Worm (Caenorhabditis elegans) whole organism, young adult: ENCODE measurements around the gene Y43F8B.3.

Experiments
- B0336.3 ChIP-seq: fragments of 200-800 bp; sonication (Bioruptor generic); IDR thresholded peaks from 2 replicates; pipeline ENCODE4 v1.3.6; 2022; ENCODE audit warnings: missing genetic modification characterization, missing compliant biosample characterization
- C17E4.6 ChIP-seq: fragments of 200-800 bp; sonication (Bioruptor generic); IDR thresholded peaks from 2 replicates; pipeline ENCODE4 v1.3.6; 2022; ENCODE audit warnings: missing genetic modification reagents, missing genetic modification characterization, missing compliant biosample characterization
- D2030.7 ChIP-seq: fragments of 200-800 bp; sonication (Bioruptor generic); IDR thresholded peaks from 2 replicates; pipeline ENCODE4 v1.3.6; 2022; ENCODE audit warnings: missing genetic modification reagents, missing genetic modification characterization, missing compliant biosample characterization
- F10E7.11 ChIP-seq: sonication (generic microtip); optimal IDR thresholded peaks from 2 replicates; lab custom pipeline; 2017; ENCODE audit warnings: mild to moderate bottlenecking, missing genetic modification characterization, moderate library complexity, missing compliant biosample characterization
- F37B4.10 ChIP-seq: fragments of 200-800 bp; sonication (Bioruptor generic); IDR thresholded peaks from 2 replicates; pipeline ENCODE4 v1.3.6; 2022; ENCODE audit warnings: missing genetic modification characterization, missing compliant biosample characterization
- F55B11.4 ChIP-seq: sonication (generic microtip); optimal IDR thresholded peaks from 2 replicates; lab custom pipeline; 2016; ENCODE audit warnings: missing compliant biosample characterization, missing genetic modification characterization, borderline replicate concordance; ENCODE audit not compliant: insufficient read depth
- F57A8.1 ChIP-seq: fragments of 200-800 bp; sonication (Bioruptor generic); optimal IDR thresholded peaks from 2 replicates; lab custom pipeline; 2018; ENCODE audit warnings: mild to moderate bottlenecking, missing genetic modification characterization, moderate library complexity, missing compliant biosample characterization
- Y56A3A.18 ChIP-seq: fragments of 200-800 bp; sonication (Bioruptor generic); IDR thresholded peaks from 2 replicates; pipeline ENCODE4 v1.3.6; 2022; ENCODE audit warnings: missing genetic modification reagents, missing genetic modification characterization, missing compliant biosample characterization
- Y79H2A.3 ChIP-seq: fragments of 200-800 bp; sonication (Bioruptor generic); conservative IDR thresholded peaks from 2 replicates; pipeline ENCODE4 v1.3.6; 2022; ENCODE audit warnings: missing genetic modification reagents, missing genetic modification characterization, missing compliant biosample characterization
- ZK185.1 ChIP-seq: sonication (generic microtip); optimal IDR thresholded peaks from 2 replicates; lab custom pipeline; 2016; ENCODE audit warnings: mild to moderate bottlenecking, missing genetic modification characterization, missing compliant biosample characterization; ENCODE audit not compliant: poor library complexity, severe bottlenecking
- aptf-2 ChIP-seq: fragments of 200-800 bp; sonication (Bioruptor generic); conservative IDR thresholded peaks from 2 replicates; pipeline ENCODE4 v1.3.6; 2022; ENCODE audit warnings: missing genetic modification reagents, missing genetic modification characterization, missing compliant biosample characterization
- aptf-3 ChIP-seq: fragments of 200-800 bp; sonication (Bioruptor generic); IDR thresholded peaks from 2 replicates; pipeline ENCODE4 v1.3.6; 2022; ENCODE audit warnings: missing genetic modification characterization, missing compliant biosample characterization
- atf-7 ChIP-seq: sonication (generic microtip); optimal IDR thresholded peaks from 2 replicates; lab custom pipeline; 2017; ENCODE audit warnings: mild to moderate bottlenecking, missing genetic modification characterization, missing compliant biosample characterization
- bed-2 ChIP-seq: fragments of 200-800 bp; sonication (Bioruptor generic); IDR thresholded peaks from 2 replicates; pipeline ENCODE4 v1.3.6; 2022; ENCODE audit warnings: missing genetic modification reagents, missing genetic modification characterization, missing compliant biosample characterization
- cebp-1 ChIP-seq, 2 experiments: fragments of 200-800 bp in 1 of 2; sonication (Bioruptor generic) in 1 of 2; sonication (generic microtip) in 1 of 2; IDR thresholded peaks in 1 of 2; optimal IDR thresholded peaks in 1 of 2; 2 replicates each; pipeline versions ENCODE4 v1.3.6 to Lab custom; 2017 to 2022; ENCODE audit warnings: missing compliant biosample characterization in 2 of 2, missing genetic modification characterization in 2 of 2, mild to moderate bottlenecking in 1 of 2, missing genetic modification reagents in 1 of 2, moderate library complexity in 1 of 2
- cebp-2 ChIP-seq: fragments of 200-800 bp; sonication (Bioruptor generic); IDR thresholded peaks from 2 replicates; pipeline ENCODE4 v1.3.6; 2022; ENCODE audit warnings: missing genetic modification characterization, missing compliant biosample characterization
- ceh-58 ChIP-seq: fragments of 200-800 bp; sonication (Bioruptor generic); IDR thresholded peaks from 2 replicates; pipeline ENCODE4 v1.3.6; 2022; ENCODE audit warnings: missing genetic modification characterization, missing compliant biosample characterization
- ceh-91 ChIP-seq: fragments of 200-800 bp; sonication (Bioruptor generic); IDR thresholded peaks from 2 replicates; pipeline ENCODE4 v1.3.6; 2022; ENCODE audit warnings: missing genetic modification reagents, missing genetic modification characterization, missing compliant biosample characterization
- efl-1 ChIP-seq: fragments of 150-350 bp; optimal IDR thresholded peaks from 2 replicates; lab custom pipeline; 2014; ENCODE audit warnings: missing biosample characterization, missing genetic modification reagents, missing genetic modification characterization
- egl-44 ChIP-seq: fragments of 200-800 bp; sonication (Bioruptor generic); IDR thresholded peaks from 2 replicates; pipeline ENCODE4 v1.3.6; 2022; ENCODE audit warnings: missing genetic modification reagents, missing genetic modification characterization, missing compliant biosample characterization
- egrh-3 ChIP-seq: fragments of 200-800 bp; sonication (Bioruptor generic); IDR thresholded peaks from 2 replicates; pipeline ENCODE4 v1.3.6; 2022; ENCODE audit warnings: missing genetic modification reagents, missing genetic modification characterization, missing compliant biosample characterization
- fkh-3 ChIP-seq: sonication (generic microtip); optimal IDR thresholded peaks from 2 replicates; lab custom pipeline; 2016; ENCODE audit warnings: mild to moderate bottlenecking, missing genetic modification characterization, missing compliant biosample characterization
- gei-17 ChIP-seq: fragments of 200-800 bp; sonication (Bioruptor generic); optimal IDR thresholded peaks from 2 replicates; lab custom pipeline; 2018; ENCODE audit warnings: mild to moderate bottlenecking, missing genetic modification characterization, missing compliant biosample characterization
- let-526 ChIP-seq: fragments of 200-800 bp; sonication (Bioruptor generic); IDR thresholded peaks from 2 replicates; pipeline ENCODE4 v1.3.6; 2022; ENCODE audit warnings: missing genetic modification reagents, missing genetic modification characterization, missing compliant biosample characterization
- let-607 ChIP-seq, 2 experiments: fragments of 200-800 bp in 1 of 2; sonication (Bioruptor generic) in 1 of 2; sonication (generic microtip) in 1 of 2; optimal IDR thresholded peaks; 2 replicates each; lab custom pipeline; 2016 to 2018; ENCODE audit warnings: mild to moderate bottlenecking in 2 of 2, missing compliant biosample characterization in 2 of 2, missing genetic modification characterization in 2 of 2, moderate library complexity in 2 of 2, missing genotype in 1 of 2
- lin-26 ChIP-seq: fragments of 200-800 bp; sonication (Bioruptor generic); IDR thresholded peaks from 2 replicates; pipeline ENCODE4 v1.3.6; 2022; ENCODE audit warnings: missing genetic modification reagents, missing genetic modification characterization, missing compliant biosample characterization
- lin-35 ChIP-seq, 3 experiments: fragments of 150-350 bp in 2 of 3; sonication (generic microtip) in 1 of 3; optimal IDR thresholded peaks; 2 replicates each; lab custom pipeline; 2014 to 2018; ENCODE audit warnings: missing biosample characterization in 3 of 3, missing genetic modification characterization in 3 of 3, missing genetic modification reagents in 3 of 3
- lir-1 ChIP-seq: fragments of 200-800 bp; sonication (Bioruptor generic); conservative IDR thresholded peaks from 2 replicates; pipeline ENCODE4 v1.3.6; 2022; ENCODE audit warnings: missing genetic modification reagents, missing genetic modification characterization, missing compliant biosample characterization
- lsy-27 ChIP-seq: sonication (generic microtip); optimal IDR thresholded peaks from 2 replicates; lab custom pipeline; 2017; ENCODE audit warnings: missing genetic modification characterization, mild to moderate bottlenecking, missing compliant biosample characterization, antibody characterized with exemption, missing genotype, borderline replicate concordance; ENCODE audit not compliant: insufficient read depth
- madf-6 ChIP-seq: fragments of 200-800 bp; sonication (Bioruptor generic); IDR thresholded peaks from 2 replicates; pipeline ENCODE4 v1.3.6; 2022; ENCODE audit warnings: missing genetic modification reagents, missing genetic modification characterization, missing compliant biosample characterization
- mes-4 ChIP-seq: sonication (generic microtip); optimal IDR thresholded peaks from 2 replicates; lab custom pipeline; 2016; ENCODE audit warnings: missing genotype, missing genetic modification characterization, missing compliant biosample characterization
- mxl-1 ChIP-seq: sonication (generic microtip); optimal IDR thresholded peaks from 2 replicates; lab custom pipeline; 2016; ENCODE audit warnings: missing genetic modification characterization, missing compliant biosample characterization
- nfya-1 ChIP-seq: sonication (generic microtip); optimal IDR thresholded peaks from 2 replicates; lab custom pipeline; 2017; ENCODE audit warnings: antibody characterized with exemption, missing compliant biosample characterization, missing genetic modification characterization, borderline replicate concordance; ENCODE audit not compliant: insufficient read depth
- nfya-2 ChIP-seq: fragments of 200-800 bp; sonication (Bioruptor generic); IDR thresholded peaks from 2 replicates; pipeline ENCODE4 v1.3.6; 2022; ENCODE audit warnings: missing genetic modification reagents, missing genetic modification characterization, missing compliant biosample characterization
- nfyb-1 ChIP-seq: fragments of 200-800 bp; sonication (Bioruptor generic); IDR thresholded peaks from 2 replicates; pipeline ENCODE4 v1.3.6; 2022; ENCODE audit warnings: missing genetic modification reagents, missing genetic modification characterization, missing compliant biosample characterization
- nhr-179 ChIP-seq: sonication (generic microtip); optimal IDR thresholded peaks from 2 replicates; lab custom pipeline; 2016; ENCODE audit warnings: mild to moderate bottlenecking, missing genetic modification characterization, missing compliant biosample characterization
- nhr-27 ChIP-seq: fragments of 200-800 bp; sonication (Bioruptor generic); optimal IDR thresholded peaks from 2 replicates; lab custom pipeline; 2018; ENCODE audit warnings: mild to moderate bottlenecking, missing genetic modification characterization, moderate library complexity, missing compliant biosample characterization
- nhr-90 ChIP-seq: sonication (generic microtip); optimal IDR thresholded peaks from 2 replicates; lab custom pipeline; 2016; ENCODE audit warnings: missing genotype, mild to moderate bottlenecking, missing genetic modification characterization, missing compliant biosample characterization
- rpc-1 ChIP-seq, 2 experiments: fragments of 150-350 bp in 1 of 2; sonication (generic microtip) in 1 of 2; optimal IDR thresholded peaks; 2 replicates each; lab custom pipeline; 2014 to 2018; ENCODE audit warnings: missing biosample characterization in 1 of 2, missing genetic modification characterization in 1 of 2, missing genetic modification reagents in 1 of 2, missing genotype in 1 of 2
- tbx-9 ChIP-seq: sonication (generic microtip); optimal IDR thresholded peaks from 2 replicates; lab custom pipeline; 2016; ENCODE audit warnings: borderline replicate concordance, missing genetic modification characterization, inconsistent platforms, missing compliant biosample characterization
- tlf-1 ChIP-seq: fragments of 200-800 bp; sonication (Bioruptor generic); optimal IDR thresholded peaks from 2 replicates; lab custom pipeline; 2018; ENCODE audit warnings: mild to moderate bottlenecking, missing genetic modification characterization, missing compliant biosample characterization
- unc-130 ChIP-seq: sonication (generic microtip); optimal IDR thresholded peaks from 2 replicates; lab custom pipeline; 2016; ENCODE audit warnings: missing genetic modification reagents, missing genetic modification characterization, missing compliant biosample characterization
- zim-3 ChIP-seq: sonication (generic microtip); optimal IDR thresholded peaks from 2 replicates; lab custom pipeline; 2017; ENCODE audit warnings: mild to moderate bottlenecking, missing genetic modification characterization, moderate library complexity, missing compliant biosample characterization
- ztf-18 ChIP-seq: sonication (generic microtip); optimal IDR thresholded peaks from 2 replicates; lab custom pipeline; 2016; ENCODE audit warnings: missing genotype, mild to moderate bottlenecking, missing genetic modification characterization, missing compliant biosample characterization
- ztf-25 ChIP-seq: fragments of 200-800 bp; sonication (Bioruptor generic); IDR thresholded peaks from 2 replicates; pipeline ENCODE4 v1.3.6; 2022; ENCODE audit warnings: missing genetic modification reagents, missing genetic modification characterization, missing compliant biosample characterization

Y43F8B.3 gene

DNA sequence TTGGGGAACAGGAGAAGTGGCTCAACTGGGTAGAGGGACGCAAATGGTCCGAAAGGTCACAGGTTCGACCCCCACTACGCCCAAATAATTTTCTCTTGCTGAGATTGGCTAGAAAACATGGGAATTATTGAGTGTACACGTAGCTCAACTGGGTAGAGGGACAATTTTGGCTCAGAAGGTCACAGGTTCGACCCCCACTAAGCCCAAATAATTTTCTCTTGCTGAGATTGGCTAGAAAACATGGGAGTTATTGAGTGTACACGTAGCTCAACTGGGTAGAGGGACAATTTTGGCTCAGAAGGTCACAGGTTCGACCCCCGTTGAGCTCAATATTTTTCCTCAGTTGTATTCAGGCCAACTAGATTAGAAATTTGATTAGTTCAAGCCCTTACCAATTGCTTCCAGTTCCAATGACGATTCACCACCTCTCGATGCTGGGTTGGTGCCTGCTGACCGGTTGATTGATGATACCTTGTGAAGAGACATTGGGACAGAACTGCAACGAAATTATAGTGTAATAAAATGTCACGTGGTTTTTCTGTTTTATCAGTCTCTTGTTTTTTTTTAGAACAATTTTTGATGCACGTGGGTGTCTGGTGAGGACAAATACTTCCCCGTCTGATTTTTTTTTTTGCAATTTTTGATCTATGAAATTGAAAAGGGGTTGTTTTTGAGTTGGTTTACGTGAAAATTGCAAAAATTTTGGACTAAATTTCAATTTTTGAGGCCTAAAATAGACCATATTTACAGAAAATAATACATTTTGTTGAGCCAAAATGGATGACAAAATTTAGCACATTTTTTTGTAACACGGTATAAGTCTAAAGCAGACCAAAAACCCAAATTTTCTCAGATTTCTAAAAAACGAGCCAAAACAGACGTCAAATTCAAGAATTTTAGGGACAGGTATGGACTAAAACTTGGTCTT, 18.7 kb downstream of the Y43F8B.3 start (continued):
- TF ChIP-seq nfya-1 (tag; lab: Kevin White, UChicago): no peak
- no peak for TF ChIP-seq aptf-2 (GFP tag; lab: Robert Waterston, UW)
- no peak for TF ChIP-seq F37B4.10 (GFP tag; lab: Robert Waterston, UW)
- no peak for TF ChIP-seq Y79H2A.3 (GFP tag; lab: Robert Waterston, UW)
- TF ChIP-seq nhr-179: no peak
- 0 out of 2 replicates have a peak, but pooled peaks have one; percentile 53 for TF ChIP-seq nfyb-1 (GFP tag; lab: Robert Waterston, UW)
- TF ChIP-seq D2030.7 (GFP tag; lab: Robert Waterston, UW): no peak
- peak; percentile 53 for TF ChIP-seq mes-4 (tag; lab: Kevin White, UChicago)
- no peak for TF ChIP-seq aptf-3
- no peak for TF ChIP-seq tbx-9 (tag; lab: Kevin White, UChicago)
- TF ChIP-seq let-526: no peak
- no peak for TF ChIP-seq F55B11.4 (tag; lab: Kevin White, UChicago)
- TF ChIP-seq cebp-1 (GFP tag; IDR thresholded peaks at IDR 0.05; lab: Robert Waterston, UW): no peak
- TF ChIP-seq cebp-1 (tag; optimal IDR thresholded peaks at IDR 0.05; lab: Kevin White, UChicago): peak; percentile 4
- no peak for TF ChIP-seq C17E4.6 (GFP tag; lab: Robert Waterston, UW)
- no peak for TF ChIP-seq nfya-2
- no peak for TF ChIP-seq zim-3 (tag; lab: Kevin White, UChicago)
- TF ChIP-seq nhr-90 (tag; lab: Kevin White, UChicago): peak; percentile 26
- no peak for TF ChIP-seq fkh-3 (tag; lab: Kevin White, UChicago)
- TF ChIP-seq tlf-1 (GFP tag; lab: Kevin White, UChicago): no peak
- no peak for TF ChIP-seq Y56A3A.18 (GFP tag; lab: Robert Waterston, UW)
- TF ChIP-seq mxl-1 (tag; lab: Kevin White, UChicago): no peak
- peak; percentile 47 for TF ChIP-seq ztf-18
- no peak for TF ChIP-seq ztf-25
- TF ChIP-seq lin-35 (GFP tag; optimal IDR thresholded peaks at IDR 0.05; lab: Kevin White, UChicago): peak in 1 of 3 experiments; percentile 14
- peak; percentile 24 for TF ChIP-seq gei-17
- TF ChIP-seq unc-130 (GFP tag; lab: Kevin White, UChicago): no peak
- TF ChIP-seq let-607 (tag; optimal IDR thresholded peaks at IDR 0.05; lab: Kevin White, UChicago): no peak
- TF ChIP-seq atf-7 (tag; lab: Kevin White, UChicago): no peak
- TF ChIP-seq B0336.3 (GFP tag; lab: Robert Waterston, UW): 0 out of 2 replicates have a peak, but pooled peaks have one; percentile 18
- no peak for TF ChIP-seq ceh-58 (GFP tag; lab: Robert Waterston, UW)
- no peak; the same call in 1 of the 2 replicates for TF ChIP-seq egl-44 (GFP tag; lab: Robert Waterston, UW)
- TF ChIP-seq efl-1 (GFP tag; lab: Kevin White, UChicago): no peak
- TF ChIP-seq ZK185.1 (tag; lab: Kevin White, UChicago): no peak
- peak; percentile 63; the same call in 1 of the 2 replicates for TF ChIP-seq lin-26 (GFP tag; lab: Robert Waterston, UW)
- TF ChIP-seq bed-2 (GFP tag; lab: Robert Waterston, UW): no peak
- TF ChIP-seq lir-1 (GFP tag; lab: Robert Waterston, UW): no peak
- TF ChIP-seq ceh-91: no peak
- peak; percentile 63 for TF ChIP-seq cebp-2 (GFP tag; lab: Robert Waterston, UW)
- TF ChIP-seq rpc-1 (optimal IDR thresholded peaks at IDR 0.05; lab: Kevin White, UChicago): peak; percentile 37
- peak; percentile 67 for TF ChIP-seq rpc-1 (tag; optimal IDR thresholded peaks at IDR 0.05; lab: Kevin White, UChicago)
- TF ChIP-seq madf-6 (GFP tag; lab: Robert Waterston, UW): peak; percentile 23
- TF ChIP-seq F10E7.11 (tag; lab: Kevin White, UChicago): no peak
- TF ChIP-seq F57A8.1 (GFP tag; lab: Kevin White, UChicago): no peak
- TF ChIP-seq egrh-3 (GFP tag; lab: Robert Waterston, UW): no peak
- TF ChIP-seq lsy-27 (tag; lab: Kevin White, UChicago): no peak
- TF ChIP-seq nhr-27 (tag; lab: Kevin White, UChicago): no peak
